Fruit fly (Drosophila melanogaster): Measurements from ENCODE around the gene CG12375.

Gene CG12375

dm6 chr2L:8081640-8082485 is 44.8 kb downstream of the CG12375 start (continued):
- TF ChIP-seq Met (GFP tag; optimal IDR thresholded peaks at IDR 0.05): no peak
- TF ChIP-seq Blimp-1 (GFP tag; optimal IDR thresholded peaks at IDR 0.05): no peak
- no peak for TF ChIP-seq CG10669 (GFP tag; optimal IDR thresholded peaks at IDR 0.05)
- no peak for TF ChIP-seq CG11762 (GFP tag; optimal IDR thresholded peaks at IDR 0.05; ENCODE audit: insufficient read depth)
- peak; percentile 67 for TF ChIP-seq fd59A (GFP tag; optimal IDR thresholded peaks at IDR 0.05)
- TF ChIP-seq Ets96B (tag; optimal IDR thresholded peaks at IDR 0.05): peak; percentile 84
- no peak for TF ChIP-seq CG6808 (GFP tag; optimal IDR thresholded peaks at IDR 0.05)
- TF ChIP-seq Sox15 (GFP tag; optimal IDR thresholded peaks at IDR 0.05): peak; percentile 51
- TF ChIP-seq CG4318 (GFP tag; optimal IDR thresholded peaks at IDR 0.05): peak; percentile 71
- peak; percentile 88 for TF ChIP-seq OdsH (GFP tag; optimal IDR thresholded peaks at IDR 0.05)
- TF ChIP-seq achi (GFP tag; optimal IDR thresholded peaks at IDR 0.05): peak; percentile 82
- no peak for TF ChIP-seq CG1621 (tag; optimal IDR thresholded peaks at IDR 0.05)
- TF ChIP-seq net (GFP tag; optimal IDR thresholded peaks at IDR 0.05): peak; percentile 13
- TF ChIP-seq CG7368 (GFP tag; optimal IDR thresholded peaks at IDR 0.05): no peak
- no peak for TF ChIP-seq vri (GFP tag; optimal IDR thresholded peaks at IDR 0.05)
- TF ChIP-seq eg (GFP tag; IDR thresholded peaks at IDR 0.05): no peak; the same call in 1 of the 3 replicates
- TF ChIP-seq CG6792 (GFP tag; optimal IDR thresholded peaks at IDR 0.05): peak; percentile 83
- TF ChIP-seq Eip78C (GFP tag): peak; percentile 89
- no peak for TF ChIP-seq Ets21C (GFP tag; optimal IDR thresholded peaks at IDR 0.05)
- TF ChIP-seq spab (GFP tag; optimal IDR thresholded peaks at IDR 0.05): no peak

- TF ChIP-seq CG8632 (GFP tag; optimal IDR thresholded peaks at IDR 0.05): no peak
- peak; percentile 79 for TF ChIP-seq CG8119 (GFP tag; IDR thresholded peaks at IDR 0.05)
- peak; percentile 9 for TF ChIP-seq Lpt (GFP tag; optimal IDR thresholded peaks at IDR 0.05)
- peak; percentile 85 for TF ChIP-seq CG15336 (GFP tag; IDR thresholded peaks at IDR 0.05)
These were observed 46.0 kb downstream of the CG12375 start for dm6 chr2L:8080645-8081044.

Measured in whole organism, prepupa.